Worm (Caenorhabditis elegans) whole organism, L3 larva: ENCODE data around the gene ZK899.3.

Experiments
- R02D3.7 ChIP-seq: fragments of 150-350 bp; optimal IDR thresholded peaks from 2 replicates; lab custom pipeline; 2014; ENCODE audit warnings: missing biosample characterization, missing genetic modification characterization
- ZK546.5 ChIP-seq: sonication (generic microtip); optimal IDR thresholded peaks from 2 replicates; lab custom pipeline; 2017; ENCODE audit warnings: missing biosample characterization, missing genetic modification characterization
- aly-2 ChIP-seq: fragments of 150-350 bp; optimal IDR thresholded peaks from 2 replicates; lab custom pipeline; 2014; ENCODE audit warnings: missing biosample characterization, missing genetic modification characterization
- ama-1 ChIP-seq: fragments of 150-350 bp; optimal IDR thresholded peaks from 2 replicates; lab custom pipeline; 2018
- ceh-16 ChIP-seq: sonication (generic microtip); optimal IDR thresholded peaks from 2 replicates; lab custom pipeline; 2017; ENCODE audit warnings: missing biosample characterization, missing genetic modification characterization
- ceh-28 ChIP-seq: fragments of 150-350 bp; optimal IDR thresholded peaks from 2 replicates; lab custom pipeline; 2014; ENCODE audit warnings: missing biosample characterization, missing genetic modification reagents, missing genetic modification characterization
- ceh-82 ChIP-seq: fragments of 150-350 bp; optimal IDR thresholded peaks from 2 replicates; lab custom pipeline; 2014; ENCODE audit warnings: missing biosample characterization, missing genetic modification characterization
- ceh-9 ChIP-seq: sonication (generic microtip); optimal IDR thresholded peaks from 2 replicates; lab custom pipeline; 2018; ENCODE audit warnings: missing biosample characterization, missing genetic modification characterization
- daf-12 ChIP-seq: fragments of 150-350 bp; optimal IDR thresholded peaks from 2 replicates; lab custom pipeline; 2014; ENCODE audit warnings: missing biosample characterization, missing genetic modification reagents, missing genetic modification characterization
- egl-27 ChIP-seq: sonication (generic microtip); optimal IDR thresholded peaks from 4 replicates; lab custom pipeline; 2017; ENCODE audit warnings: missing biosample characterization, missing genetic modification reagents, missing genetic modification characterization
- egl-5 ChIP-seq: fragments of 150-350 bp; optimal IDR thresholded peaks from 2 replicates; lab custom pipeline; 2017; ENCODE audit warnings: missing biosample characterization, missing genetic modification reagents, missing genetic modification characterization, inconsistent platforms
- elt-1 ChIP-seq: fragments of 150-350 bp; optimal IDR thresholded peaks from 2 replicates; lab custom pipeline; 2014; ENCODE audit warnings: missing biosample characterization, missing genetic modification characterization
- elt-2 ChIP-seq: sonication (generic microtip); optimal IDR thresholded peaks from 2 replicates; lab custom pipeline; 2016; ENCODE audit warnings: missing genetic modification reagents, mild to moderate bottlenecking, missing genetic modification characterization, missing compliant biosample characterization
- elt-3 ChIP-seq, 3 experiments: fragments of 150-350 bp in 1 of 3; sonication (generic microtip) in 2 of 3; optimal IDR thresholded peaks; 2 replicates in 2 of 3; 4 replicates in 1 of 3; lab custom pipeline; 2014 to 2017; ENCODE audit warnings: missing biosample characterization in 3 of 3, missing genetic modification characterization in 3 of 3
- eor-1 ChIP-seq, 2 experiments: fragments of 150-350 bp; optimal IDR thresholded peaks; 2 replicates each; lab custom pipeline; 2014 to 2018; ENCODE audit warnings: missing biosample characterization in 2 of 2, missing genetic modification characterization in 2 of 2
- fkh-10 ChIP-seq: sonication (generic microtip); optimal IDR thresholded peaks from 2 replicates; lab custom pipeline; 2017; ENCODE audit warnings: missing biosample characterization, missing genetic modification reagents, missing genetic modification characterization
- fkh-2 ChIP-seq: fragments of 150-350 bp; optimal IDR thresholded peaks from 2 replicates; lab custom pipeline; 2014; ENCODE audit warnings: missing biosample characterization, missing genetic modification reagents, missing genetic modification characterization
- fos-1 ChIP-seq: fragments of 150-350 bp; optimal IDR thresholded peaks from 2 replicates; lab custom pipeline; 2014; ENCODE audit warnings: missing biosample characterization, missing genetic modification characterization
- hmg-11 ChIP-seq: sonication (generic microtip); optimal IDR thresholded peaks from 2 replicates; lab custom pipeline; 2016; ENCODE audit warnings: missing genetic modification characterization, missing compliant biosample characterization
- jun-1 ChIP-seq: fragments of 150-350 bp; optimal IDR thresholded peaks from 2 replicates; lab custom pipeline; 2014; ENCODE audit warnings: missing biosample characterization, missing genetic modification reagents, missing genetic modification characterization
- lin-15B ChIP-seq: fragments of 150-350 bp; optimal IDR thresholded peaks from 2 replicates; lab custom pipeline; 2014; ENCODE audit warnings: missing biosample characterization, missing genetic modification characterization
- lin-39 ChIP-seq: fragments of 150-350 bp; optimal IDR thresholded peaks from 2 replicates; lab custom pipeline; 2018; ENCODE audit warnings: missing biosample characterization, missing genetic modification reagents, missing genetic modification characterization
- lsy-12 ChIP-seq: sonication (generic microtip); optimal IDR thresholded peaks from 2 replicates; lab custom pipeline; 2016; ENCODE audit warnings: mild to moderate bottlenecking, missing genetic modification characterization, missing compliant biosample characterization
- mdl-1 ChIP-seq: fragments of 150-350 bp; optimal IDR thresholded peaks from 2 replicates; lab custom pipeline; 2014; ENCODE audit warnings: missing biosample characterization, missing genetic modification characterization
- mml-1 ChIP-seq: fragments of 150-350 bp; sonication (generic microtip); optimal IDR thresholded peaks from 3 replicates; lab custom pipeline; 2014; ENCODE audit warnings: missing biosample characterization, missing genetic modification characterization
- nfya-1 ChIP-seq: sonication (generic microtip); optimal IDR thresholded peaks from 2 replicates; lab custom pipeline; 2017; ENCODE audit warnings: missing genetic modification characterization, mild to moderate bottlenecking, missing compliant biosample characterization, antibody characterized with exemption, moderate library complexity; ENCODE audit not compliant: insufficient read depth
- nhr-11 ChIP-seq: fragments of 150-350 bp; optimal IDR thresholded peaks from 2 replicates; lab custom pipeline; 2014; ENCODE audit warnings: missing biosample characterization, missing genetic modification characterization
- nhr-12 ChIP-seq: fragments of 150-350 bp; optimal IDR thresholded peaks from 2 replicates; lab custom pipeline; 2014; ENCODE audit warnings: missing biosample characterization, missing genetic modification characterization
- nhr-23 ChIP-seq: fragments of 150-350 bp; optimal IDR thresholded peaks from 2 replicates; lab custom pipeline; 2014; ENCODE audit warnings: missing biosample characterization, missing genetic modification reagents, missing genetic modification characterization
- nhr-237 ChIP-seq: fragments of 150-350 bp; optimal IDR thresholded peaks from 2 replicates; lab custom pipeline; 2014; ENCODE audit warnings: missing biosample characterization, missing genetic modification characterization
- nhr-25 ChIP-seq: sonication (generic microtip); optimal IDR thresholded peaks from 2 replicates; lab custom pipeline; 2017; ENCODE audit warnings: missing biosample characterization, missing genetic modification characterization
- nhr-28 ChIP-seq: fragments of 150-350 bp; optimal IDR thresholded peaks from 2 replicates; lab custom pipeline; 2014; ENCODE audit warnings: missing biosample characterization, missing genetic modification characterization
- nhr-43 ChIP-seq: sonication (generic microtip); optimal IDR thresholded peaks from 2 replicates; lab custom pipeline; 2016; ENCODE audit warnings: mild to moderate bottlenecking, missing genetic modification characterization, missing compliant biosample characterization; ENCODE audit not compliant: poor library complexity, severe bottlenecking
- nhr-67 ChIP-seq: fragments of 150-350 bp; optimal IDR thresholded peaks from 2 replicates; lab custom pipeline; 2014; ENCODE audit warnings: missing biosample characterization, missing genetic modification characterization
- nhr-76 ChIP-seq: fragments of 150-350 bp; sonication (generic microtip); optimal IDR thresholded peaks from 5 replicates; lab custom pipeline; 2014; ENCODE audit warnings: missing biosample characterization, missing genetic modification characterization
- nhr-77 ChIP-seq: fragments of 150-350 bp; optimal IDR thresholded peaks from 2 replicates; lab custom pipeline; 2014; ENCODE audit warnings: missing biosample characterization, missing genetic modification characterization
- pha-4 ChIP-seq: fragments of 150-350 bp; optimal IDR thresholded peaks from 2 replicates; lab custom pipeline; 2014; ENCODE audit warnings: missing biosample characterization, missing genetic modification reagents, missing genetic modification characterization
- pqm-1 ChIP-seq: fragments of 150-350 bp; optimal IDR thresholded peaks from 2 replicates; lab custom pipeline; 2017; ENCODE audit warnings: missing biosample characterization, missing genetic modification characterization, inconsistent platforms
- sea-2 ChIP-seq: fragments of 150-350 bp; sonication (generic microtip); optimal IDR thresholded peaks from 4 replicates; lab custom pipeline; 2014; ENCODE audit warnings: missing biosample characterization, missing genetic modification reagents, missing genetic modification characterization
- skn-1 ChIP-seq: fragments of 150-350 bp; optimal IDR thresholded peaks from 2 replicates; lab custom pipeline; 2014; ENCODE audit warnings: missing biosample characterization, missing genetic modification characterization
- snpc-4 ChIP-seq: fragments of 150-350 bp; optimal IDR thresholded peaks from 2 replicates; lab custom pipeline; 2014; ENCODE audit warnings: missing biosample characterization, missing genetic modification characterization
- tbx-2 ChIP-seq: sonication (generic microtip); optimal IDR thresholded peaks from 2 replicates; lab custom pipeline; 2016; ENCODE audit warnings: mild to moderate bottlenecking, missing genetic modification characterization, missing compliant biosample characterization
- unc-39 ChIP-seq: sonication (generic microtip); optimal IDR thresholded peaks from 4 replicates; lab custom pipeline; 2017; ENCODE audit warnings: missing biosample characterization, missing genetic modification characterization
- unc-62 ChIP-seq: fragments of 150-350 bp; sonication (generic microtip); optimal IDR thresholded peaks from 4 replicates; lab custom pipeline; 2014; ENCODE audit warnings: missing biosample characterization, missing genetic modification reagents, missing genetic modification characterization
- zag-1 ChIP-seq: fragments of 150-350 bp; optimal IDR thresholded peaks from 2 replicates; lab custom pipeline; 2014; ENCODE audit warnings: missing biosample characterization, missing genetic modification characterization
- ztf-11 ChIP-seq: fragments of 150-350 bp; optimal IDR thresholded peaks from 2 replicates; lab custom pipeline; 2014; ENCODE audit warnings: missing biosample characterization, missing genetic modification characterization
- ztf-4 ChIP-seq: fragments of 150-350 bp; optimal IDR thresholded peaks from 2 replicates; lab custom pipeline; 2014; ENCODE audit warnings: missing biosample characterization, missing genetic modification characterization

Gene ZK899.3

ce11 chrX:9465722-9466132 lies 12.8 kb downstream of the ZK899.3 start (continued):
- peak; percentile 63 for TF ChIP-seq lin-15B (tag; lab: Kevin White, UChicago)
- TF ChIP-seq tbx-2, result peak; percentile 99
- peak; percentile 51 for TF ChIP-seq nhr-67
- peak; percentile 28 for TF ChIP-seq nhr-12 (tag; lab: Kevin White, UChicago)
- peak; percentile 99 for TF ChIP-seq aly-2
- peak; percentile 94 for TF ChIP-seq snpc-4 (tag; lab: Kevin White, UChicago)
- TF ChIP-seq ZK546.5, result peak; percentile 75
- peak in 1 of 2 experiments; percentile 82 for TF ChIP-seq eor-1 (tag; optimal IDR thresholded peaks at IDR 0.05; lab: Kevin White, UChicago)
- peak; percentile 75 for TF ChIP-seq unc-39 (tag; lab: Kevin White, UChicago)
- peak; percentile 99 for TF ChIP-seq skn-1 (tag; lab: Kevin White, UChicago)
- peak; percentile 90 for TF ChIP-seq elt-2 (tag; lab: Kevin White, UChicago)
- TF ChIP-seq mdl-1 (tag; lab: Kevin White, UChicago), result peak; percentile 79
- no peak for TF ChIP-seq mml-1 (tag; lab: Kevin White, UChicago)

- TF ChIP-seq hmg-11 (tag; lab: Kevin White, UChicago) (peak; percentile 94), unc-62 (GFP tag; lab: Kevin White, UChicago) (no peak), lsy-12 (peak; percentile 76), nhr-237 (tag; lab: Kevin White, UChicago) (no peak), egl-27 (peak; percentile 66), nhr-43 (tag; lab: Kevin White, UChicago) (peak; percentile 91), elt-3 (tag; optimal IDR thresholded peaks at IDR 0.05; lab: Kevin White, UChicago) (no peak), ceh-9 (tag; lab: Kevin White, UChicago) (no peak), fkh-2 (tag; lab: Kevin White, UChicago) (no peak), nhr-76 (tag; lab: Kevin White, UChicago) (no peak), nhr-11 (no peak), unc-39 (tag; lab: Kevin White, UChicago) (no peak), daf-12 (no peak), tbx-2 (peak; percentile 77), mml-1 (tag; lab: Kevin White, UChicago) (no peak), pqm-1 (tag; lab: Kevin White, UChicago) (no peak), ama-1 (no peak), egl-5 (tag; lab: Kevin White, UChicago) (peak; percentile 78), ceh-28 (tag; lab: Kevin White, UChicago) (peak; percentile 44), mdl-1 (tag; lab: Kevin White, UChicago) (no peak), fkh-10 (no peak), lin-39 (peak; percentile 40), zag-1 (tag; lab: Kevin White, UChicago) (no peak), nhr-77 (tag; lab: Kevin White, UChicago) (peak; percentile 41), ztf-11 (tag; lab: Kevin White, UChicago) (no peak), nhr-28 (tag; lab: Kevin White, UChicago) (no peak), snpc-4 (tag; lab: Kevin White, UChicago) (peak; percentile 25), nfya-1 (tag; lab: Kevin White, UChicago) (peak; percentile 41), elt-2 (tag; lab: Kevin White, UChicago) (no peak), nhr-67 (no peak), sea-2 (no peak), ceh-16 (tag; lab: Kevin White, UChicago) (no peak), jun-1 (tag; lab: Kevin White, UChicago) (peak; percentile 59), aly-2 (no peak), ztf-4 (tag; lab: Kevin White, UChicago) (peak; percentile 19), R02D3.7 (tag; lab: Kevin White, UChicago) (peak; percentile 25), eor-1 (tag; optimal IDR thresholded peaks at IDR 0.05; lab: Kevin White, UChicago) (peak in 1 of 2 experiments; percentile 66), lin-15B (tag; lab: Kevin White, UChicago) (peak; percentile 18), nhr-12 (tag; lab: Kevin White, UChicago) (no peak), ZK546.5 (no peak), fos-1 (peak; percentile 27), skn-1 (tag; lab: Kevin White, UChicago) (peak; percentile 17), ceh-82 (tag; lab: Kevin White, UChicago) (peak; percentile 55), nhr-25 (tag; lab: Kevin White, UChicago) (peak; percentile 45), elt-1 (tag; lab: Kevin White, UChicago) (peak; percentile 21), nhr-23 (tag; lab: Kevin White, UChicago) (peak; percentile 55), pha-4 (tag; lab: Kevin White, UChicago) (peak; percentile 60)
These were observed 14.6 kb downstream of the ZK899.3 start for ce11 chrX:9467573-9467972.
